Fruit fly (Drosophila melanogaster) whole organism, wandering third instar larva: ENCODE results near the gene CG17147.

ENCODE experiments used
- Abd-B ChIP-seq: fragments of >200 bp; optimal IDR thresholded peaks from 2 replicates; lab custom pipeline; 2017; ENCODE audit warnings: missing biosample characterization, missing genetic modification characterization
- CG32264 ChIP-seq: fragments of 200-800 bp; sonication (Bioruptor generic); optimal IDR thresholded peaks from 2 replicates; lab custom pipeline; 2016; ENCODE audit warnings: missing biosample characterization, missing genetic modification characterization
- CG9705 ChIP-seq: fragments of 200-800 bp; sonication (Bioruptor generic); optimal IDR thresholded peaks from 2 replicates; lab custom pipeline; 2018; ENCODE audit warnings: missing biosample characterization, mild to moderate bottlenecking, missing genetic modification characterization
- CrebA ChIP-seq: fragments of 200-800 bp; sonication (Bioruptor generic); optimal IDR thresholded peaks from 2 replicates; lab custom pipeline; 2016; ENCODE audit warnings: missing biosample characterization, mild to moderate bottlenecking, missing genetic modification characterization, borderline replicate concordance
- Dif ChIP-seq: fragments of 200-275, 200-300 bp; sonication (Bioruptor generic); optimal IDR thresholded peaks from 2 replicates; lab custom pipeline; 2018; ENCODE audit warnings: missing biosample characterization, missing genetic modification characterization; ENCODE audit not compliant: partially characterized antibody
- GATAd ChIP-seq: sonication (Bioruptor generic); optimal IDR thresholded peaks from 2 replicates; lab custom pipeline; 2016; ENCODE audit warnings: missing biosample characterization, missing genetic modification characterization
- HLH106 ChIP-seq: fragments of 200-800 bp; optimal IDR thresholded peaks from 3 replicates; lab custom pipeline; 2019; ENCODE audit warnings: missing biosample characterization, mild to moderate bottlenecking, missing genetic modification characterization, moderate library complexity
- Hnf4 ChIP-seq: fragments of 200-800 bp; sonication (Bioruptor generic); optimal IDR thresholded peaks from 2 replicates; lab custom pipeline; 2016; ENCODE audit warnings: missing biosample characterization, mild to moderate bottlenecking, missing genetic modification characterization
- Hr78 ChIP-seq: fragments of >200 bp; optimal IDR thresholded peaks from 2 replicates; lab custom pipeline; 2017; ENCODE audit warnings: missing biosample characterization, missing genetic modification characterization
- Hr83 ChIP-seq: fragments of 200-300 bp; sonication (Bioruptor generic); optimal IDR thresholded peaks from 2 replicates; lab custom pipeline; 2016; ENCODE audit warnings: missing biosample characterization, mild to moderate bottlenecking, missing genetic modification characterization, moderate library complexity; ENCODE audit not compliant: poor library complexity, severe bottlenecking
- Jra ChIP-seq: sonication (Bioruptor generic); optimal IDR thresholded peaks from 2 replicates; lab custom pipeline; 2016; ENCODE audit warnings: missing biosample characterization, missing genetic modification characterization
- Mio ChIP-seq: sonication (Bioruptor generic); optimal IDR thresholded peaks from 2 replicates; lab custom pipeline; 2016; ENCODE audit warnings: missing biosample characterization, missing genetic modification characterization
- Myc ChIP-seq: fragments of >200 bp; optimal IDR thresholded peaks from 2 replicates; lab custom pipeline; 2017
- N ChIP-seq: fragments of >200 bp; optimal IDR thresholded peaks from 2 replicates; lab custom pipeline; 2018; ENCODE audit warnings: missing biosample characterization, missing external identifiers, missing genetic modification characterization
- Rel ChIP-seq, 2 experiments: fragments of 200-800 bp; sonication (Bioruptor generic) in 1 of 2; optimal IDR thresholded peaks; 2 replicates in 1 of 2; 3 replicates in 1 of 2; lab custom pipeline; 2016 to 2019; ENCODE audit warnings: mild to moderate bottlenecking in 2 of 2, missing biosample characterization in 2 of 2, missing genetic modification characterization in 2 of 2, moderate library complexity in 1 of 2
- Sp1 ChIP-seq: fragments of 200-800 bp; sonication (Bioruptor generic); optimal IDR thresholded peaks from 3 replicates; lab custom pipeline; 2019; ENCODE audit warnings: missing biosample characterization, mild to moderate bottlenecking, missing genetic modification characterization, moderate library complexity
- Vsx2 ChIP-seq: fragments of 200-300, 225-300 bp; sonication (Bioruptor generic); optimal IDR thresholded peaks from 2 replicates; lab custom pipeline; 2018; ENCODE audit warnings: missing biosample characterization, missing genetic modification characterization; ENCODE audit not compliant: partially characterized antibody
- br ChIP-seq: fragments of 200-800 bp; sonication (Bioruptor generic); optimal IDR thresholded peaks from 2 replicates; lab custom pipeline; 2016; ENCODE audit warnings: missing biosample characterization, missing genetic modification characterization
- brk ChIP-seq: fragments of 200-800 bp; sonication (Bioruptor generic); optimal IDR thresholded peaks from 2 replicates; lab custom pipeline; 2016; ENCODE audit warnings: missing biosample characterization, mild to moderate bottlenecking, missing genetic modification characterization
- dl ChIP-seq, 2 experiments: fragments of 175-275, 200-275 bp in 1 of 2; fragments of 200-275 bp in 1 of 2; sonication (Bioruptor generic); optimal IDR thresholded peaks; lab custom pipeline; 2018; ENCODE audit warnings: mild to moderate bottlenecking in 2 of 2, missing biosample characterization in 2 of 2, missing genetic modification characterization in 2 of 2, moderate library complexity in 2 of 2; ENCODE audit not compliant: partially characterized antibody in 2 of 2, insufficient read depth in 1 of 2
- dmrt93B ChIP-seq: fragments of 200-800 bp; sonication (Bioruptor generic); optimal IDR thresholded peaks from 2 replicates; lab custom pipeline; 2018; ENCODE audit warnings: missing biosample characterization, mild to moderate bottlenecking, missing genetic modification characterization
- dsf ChIP-seq: sonication (Bioruptor generic); optimal IDR thresholded peaks from 2 replicates; lab custom pipeline; 2016; ENCODE audit warnings: missing biosample characterization, missing genetic modification characterization, borderline replicate concordance
- ey ChIP-seq: fragments of 200-800 bp; sonication (Bioruptor generic); optimal IDR thresholded peaks from 2 replicates; lab custom pipeline; 2016; ENCODE audit warnings: missing biosample characterization, missing genetic modification characterization
- foxo ChIP-seq, 2 experiments: fragments of 200-800 bp; sonication (Bioruptor generic); optimal IDR thresholded peaks; 2 replicates in 1 of 2; 3 replicates in 1 of 2; lab custom pipeline; 2016 to 2017; ENCODE audit warnings: missing biosample characterization in 2 of 2, missing genetic modification characterization in 2 of 2
- h ChIP-seq: fragments of 200-800 bp; sonication (Bioruptor generic); optimal IDR thresholded peaks from 3 replicates; lab custom pipeline; 2016; ENCODE audit warnings: missing biosample characterization, mild to moderate bottlenecking, missing genetic modification characterization
- jim ChIP-seq: fragments of 175-275, 200-325 bp; sonication (Bioruptor generic); optimal IDR thresholded peaks from 2 replicates; lab custom pipeline; 2016; ENCODE audit warnings: missing biosample characterization, mild to moderate bottlenecking, missing genetic modification characterization
- pan ChIP-seq: fragments of >200 bp; optimal IDR thresholded peaks from 2 replicates; lab custom pipeline; 2017
- psq ChIP-seq: fragments of 200-800 bp; sonication (Bioruptor generic); optimal IDR thresholded peaks from 3 replicates; lab custom pipeline; 2017; ENCODE audit warnings: missing biosample characterization, mild to moderate bottlenecking, missing genetic modification characterization, moderate library complexity
- rgr ChIP-seq: fragments of 200-800 bp; sonication (Bioruptor generic); optimal IDR thresholded peaks from 3 replicates; lab custom pipeline; 2016; ENCODE audit warnings: missing biosample characterization, mild to moderate bottlenecking, missing genetic modification characterization
- sage ChIP-seq: fragments of 200-800 bp; sonication (Bioruptor generic); optimal IDR thresholded peaks from 2 replicates; lab custom pipeline; 2016; ENCODE audit warnings: missing biosample characterization, mild to moderate bottlenecking, missing genetic modification characterization
- sv ChIP-seq: fragments of 200-800 bp; sonication (Bioruptor generic); optimal IDR thresholded peaks from 3 replicates; lab custom pipeline; 2016; ENCODE audit warnings: missing biosample characterization, missing genetic modification characterization
- tai ChIP-seq: sonication (Bioruptor generic); optimal IDR thresholded peaks from 2 replicates; lab custom pipeline; 2016; ENCODE audit warnings: missing biosample characterization, missing genetic modification characterization
- usp ChIP-seq: fragments of >200 bp; optimal IDR thresholded peaks from 2 replicates; lab custom pipeline; 2017; ENCODE audit warnings: missing biosample characterization, missing genetic modification characterization
- woc ChIP-seq: sonication (Bioruptor generic); optimal IDR thresholded peaks from 2 replicates; lab custom pipeline; 2016; ENCODE audit warnings: missing biosample characterization, mild to moderate bottlenecking, missing genetic modification characterization

Gene CG17147

dm6 chr3L:20220374-20220773 lies 3.4 kb upstream of the CG17147 start, which contains the start of gene CG6933:
CG6933 (minus strand) TSS chr3L:20220420.
- no peak for TF ChIP-seq Hnf4 (GFP tag; lab: Kevin White, UChicago)
- no peak for TF ChIP-seq Hr83 (GFP tag; lab: Kevin White, UChicago)
- TF ChIP-seq jim (GFP tag; lab: Kevin White, UChicago): no peak
- no peak for TF ChIP-seq brk (GFP tag; lab: Kevin White, UChicago)
- no peak for TF ChIP-seq foxo (GFP tag; optimal IDR thresholded peaks at IDR 0.05; lab: Kevin White, UChicago)
- TF ChIP-seq Mio (GFP tag; lab: Kevin White, UChicago): no peak
- no peak for TF ChIP-seq Jra (GFP tag; lab: Kevin White, UChicago)
- no peak for TF ChIP-seq CG9705
- no peak for TF ChIP-seq Sp1
- no peak for TF ChIP-seq Abd-B (GFP tag; lab: Kevin White, UChicago)
- no peak for TF ChIP-seq GATAd
- TF ChIP-seq dmrt93B (GFP tag; lab: Kevin White, UChicago): no peak
- no peak for TF ChIP-seq N (GFP tag; lab: Kevin White, UChicago)
- TF ChIP-seq Vsx2 (GFP tag; lab: Kevin White, UChicago): no peak
- TF ChIP-seq sv (GFP tag; lab: Kevin White, UChicago): no peak
- TF ChIP-seq usp: no peak
- TF ChIP-seq tai (GFP tag; lab: Kevin White, UChicago): no peak
- no peak for TF ChIP-seq CG32264 (GFP tag; lab: Kevin White, UChicago)
- no peak for TF ChIP-seq br (GFP tag; lab: Kevin White, UChicago)
- TF ChIP-seq Dif: no peak

DNA sequence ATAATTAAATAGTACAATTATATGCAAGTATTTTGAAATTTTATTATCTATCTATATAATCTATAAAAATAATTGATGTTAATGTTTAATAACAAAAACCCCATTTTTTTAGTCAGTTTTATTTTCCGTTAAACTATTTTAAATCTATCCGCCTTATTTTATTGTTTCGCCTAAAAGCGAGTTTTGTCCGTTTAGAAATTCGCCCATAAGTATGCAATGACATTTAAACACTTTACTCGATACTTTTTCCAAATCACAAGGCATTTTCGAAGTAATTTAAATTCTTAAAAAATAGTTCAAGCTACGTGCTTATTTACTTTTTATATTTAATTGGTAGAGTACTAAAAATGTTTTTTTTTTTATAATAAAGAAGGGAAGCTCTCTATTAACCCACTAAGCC lies 2.8 kb upstream of the CG17147 start:
- TF ChIP-seq CG32264 (GFP tag; lab: Kevin White, UChicago): no peak
- peak; percentile 72 for TF ChIP-seq N (GFP tag; lab: Kevin White, UChicago)
- TF ChIP-seq Myc: peak; percentile 72
- TF ChIP-seq Vsx2 (GFP tag; lab: Kevin White, UChicago): peak; percentile 20
- no peak for TF ChIP-seq tai (GFP tag; lab: Kevin White, UChicago)
- no peak for TF ChIP-seq jim (GFP tag; lab: Kevin White, UChicago)
- no peak for TF ChIP-seq psq
- no peak for TF ChIP-seq CrebA (GFP tag; lab: Kevin White, UChicago)
- no peak for TF ChIP-seq Jra (GFP tag; lab: Kevin White, UChicago)
- TF ChIP-seq Hr78: no peak
- TF ChIP-seq dl (GFP tag; optimal IDR thresholded peaks at IDR 0.05; lab: Kevin White, UChicago; ENCODE audit: insufficient read depth in 1 of 2, partially characterized antibody in 2 of 2): no peak
- TF ChIP-seq Dif: peak; percentile 11
- no peak for TF ChIP-seq Mio (GFP tag; lab: Kevin White, UChicago)
- no peak for TF ChIP-seq pan
- TF ChIP-seq rgr (GFP tag; lab: Kevin White, UChicago): no peak
- no peak for TF ChIP-seq usp
- TF ChIP-seq, all 38 proteins: peak for 4

DNA sequence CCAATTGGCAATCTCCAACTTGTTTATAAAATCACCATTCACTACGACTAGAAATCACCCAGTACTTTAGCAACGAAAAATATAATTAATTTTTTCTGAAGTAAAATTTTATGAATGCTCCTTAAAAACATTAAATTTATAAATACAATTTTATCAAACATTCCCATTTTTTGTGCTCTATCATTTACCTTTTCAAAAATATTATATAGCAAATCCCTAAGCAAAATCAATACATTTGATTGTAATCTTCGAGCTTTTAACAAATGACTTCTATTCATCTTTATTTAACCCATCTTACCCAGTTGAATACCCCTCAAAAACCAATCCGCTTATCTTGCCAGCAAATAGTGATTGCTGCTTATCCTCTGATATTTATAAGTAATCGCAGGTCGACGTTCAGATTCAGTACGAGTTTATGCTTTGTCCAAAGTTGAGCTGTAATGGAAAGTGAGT lies 2.3 kb upstream of the CG17147 start, which contains the start of gene CG17145:
Gene CG17145, plus strand, starts transcription at position 403 of the 453 bp plus-strand sequence.
- no peak for TF ChIP-seq GATAd
- TF ChIP-seq CG32264 (GFP tag; lab: Kevin White, UChicago): no peak
- no peak for TF ChIP-seq Mio (GFP tag; lab: Kevin White, UChicago)
- TF ChIP-seq rgr (GFP tag; lab: Kevin White, UChicago): no peak
- TF ChIP-seq Vsx2 (GFP tag; lab: Kevin White, UChicago): no peak
- TF ChIP-seq Sp1: no peak
- no peak for TF ChIP-seq woc (GFP tag; lab: Kevin White, UChicago)
- no peak for TF ChIP-seq psq
- TF ChIP-seq sage (GFP tag; lab: Kevin White, UChicago): no peak
- TF ChIP-seq brk (GFP tag; lab: Kevin White, UChicago): no peak
- no peak for TF ChIP-seq br (GFP tag; lab: Kevin White, UChicago)
- no peak for TF ChIP-seq CG9705
- no peak for TF ChIP-seq Dif
- TF ChIP-seq dl (GFP tag; optimal IDR thresholded peaks at IDR 0.05; lab: Kevin White, UChicago; ENCODE audit: insufficient read depth in 1 of 2, partially characterized antibody in 2 of 2): no peak
- no peak for TF ChIP-seq dsf (GFP tag; lab: Kevin White, UChicago)
- no peak for TF ChIP-seq pan
- TF ChIP-seq Hr83 (GFP tag; lab: Kevin White, UChicago): no peak
- no peak for TF ChIP-seq CrebA (GFP tag; lab: Kevin White, UChicago)
- TF ChIP-seq Rel (GFP tag; optimal IDR thresholded peaks at IDR 0.05; lab: Kevin White, UChicago): no peak
- TF ChIP-seq Rel (tag; optimal IDR thresholded peaks at IDR 0.05; lab: Kevin White, UChicago): no peak
- TF ChIP-seq, all 38 proteins: peak for 0

DNA sequence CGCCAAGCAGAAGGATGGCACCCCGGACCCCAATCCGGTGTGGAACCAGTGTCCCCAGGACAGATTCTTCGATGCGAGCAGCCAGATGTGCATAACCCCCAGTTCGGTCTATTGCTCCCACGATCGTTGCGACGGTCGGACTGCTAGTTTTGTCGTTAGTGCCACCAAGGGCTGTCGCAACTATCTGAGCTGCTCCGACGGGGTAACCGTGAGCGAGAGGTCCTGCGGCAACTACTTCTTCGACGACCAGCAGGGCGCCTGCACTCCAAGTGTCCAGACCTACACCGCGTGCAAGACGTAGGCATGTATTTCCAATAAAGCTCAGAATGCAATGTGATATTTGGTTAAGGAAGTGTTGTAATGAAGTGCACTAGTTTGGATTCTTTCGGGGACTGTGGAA lies 1.1 kb upstream of the CG17147 start:
- TF ChIP-seq rgr (GFP tag; lab: Kevin White, UChicago) (no peak), psq (no peak), HLH106 (tag; lab: Kevin White, UChicago) (no peak), dl (GFP tag; optimal IDR thresholded peaks at IDR 0.05; lab: Kevin White, UChicago; ENCODE audit: insufficient read depth in 1 of 2, partially characterized antibody in 2 of 2) (no peak), Rel (GFP tag; optimal IDR thresholded peaks at IDR 0.05; lab: Kevin White, UChicago) (no peak), Rel (tag; optimal IDR thresholded peaks at IDR 0.05; lab: Kevin White, UChicago) (no peak), usp (no peak), br (GFP tag; lab: Kevin White, UChicago) (no peak), N (GFP tag; lab: Kevin White, UChicago) (no peak), GATAd (no peak), h (GFP tag; lab: Kevin White, UChicago) (no peak), Abd-B (GFP tag; lab: Kevin White, UChicago) (no peak), sage (GFP tag; lab: Kevin White, UChicago) (no peak), jim (GFP tag; lab: Kevin White, UChicago) (no peak), Dif (no peak), pan (no peak), CG32264 (GFP tag; lab: Kevin White, UChicago) (no peak), ey (GFP tag; lab: Kevin White, UChicago) (no peak)
